Fruit fly (Drosophila melanogaster) whole organism, embryonic: ENCODE data around the gene soti.
A peak's percentile ranks its signal among the peaks of the same experiment; 100 is the strongest.

Experiments
- CG10462 ChIP-seq: fragments of 200-800 bp; sonication (Bioruptor generic); optimal IDR thresholded peaks from 2 replicates; lab custom pipeline; 2016; ENCODE audit warnings: missing biosample characterization, missing genetic modification characterization
- CG11093 ChIP-seq: fragments of 200-800 bp; sonication (Bioruptor generic); IDR thresholded peaks from 3 replicates; pipeline ENCODE4 v1.3.6; 2022; ENCODE audit warnings: missing biosample characterization, missing genetic modification characterization
- CG11695 ChIP-seq: fragments of 200-800 bp; sonication (Bioruptor generic); IDR thresholded peaks from 3 replicates; pipeline ENCODE4 v1.3.6; 2022; ENCODE audit warnings: missing biosample characterization, missing genetic modification characterization
- CG12744 ChIP-seq: fragments of 200-800 bp; sonication (Bioruptor generic); optimal IDR thresholded peaks from 2 replicates; lab custom pipeline; 2016; ENCODE audit warnings: missing biosample characterization, missing genetic modification characterization
- CG12769 ChIP-seq: fragments of 200-800 bp; sonication (Bioruptor generic); optimal IDR thresholded peaks from 2 replicates; lab custom pipeline; 2019; ENCODE audit warnings: missing biosample characterization, mild to moderate bottlenecking, missing genetic modification characterization, moderate library complexity
- CG13775 ChIP-seq: fragments of 200-800 bp; sonication (Bioruptor generic); optimal IDR thresholded peaks from 3 replicates; lab custom pipeline; 2017; ENCODE audit warnings: missing biosample characterization, mild to moderate bottlenecking, missing genetic modification characterization
- CG13894 ChIP-seq: fragments of 200-800 bp; sonication (Bioruptor generic); optimal IDR thresholded peaks from 3 replicates; lab custom pipeline; 2018; ENCODE audit warnings: missing biosample characterization, mild to moderate bottlenecking, missing genetic modification characterization, moderate library complexity
- CG16815 ChIP-seq: fragments of 200-800 bp; sonication (Bioruptor generic); optimal IDR thresholded peaks from 3 replicates; lab custom pipeline; 2017; ENCODE audit warnings: missing biosample characterization, mild to moderate bottlenecking, missing genetic modification characterization
- CG18476 ChIP-seq: fragments of 200-800 bp; sonication (Bioruptor generic); optimal IDR thresholded peaks from 2 replicates; lab custom pipeline; 2016; ENCODE audit warnings: missing biosample characterization, mild to moderate bottlenecking, missing genetic modification characterization
- CG3163 ChIP-seq: fragments of 200-800 bp; sonication (Bioruptor generic); optimal IDR thresholded peaks from 3 replicates; lab custom pipeline; 2016; ENCODE audit warnings: missing biosample characterization, missing genetic modification characterization
- CG32532 ChIP-seq: fragments of 200-800 bp; sonication (Bioruptor generic); IDR thresholded peaks from 2 replicates; pipeline ENCODE4 v1.3.6; 2022; ENCODE audit warnings: missing biosample characterization, missing genetic modification characterization
- CG4282 ChIP-seq: fragments of 200-800 bp; sonication (Bioruptor generic); optimal IDR thresholded peaks from 2 replicates; lab custom pipeline; 2016; ENCODE audit warnings: missing biosample characterization, missing genetic modification characterization
- CG4424 ChIP-seq: fragments of 200-800 bp; sonication (Bioruptor generic); optimal IDR thresholded peaks from 3 replicates; lab custom pipeline; 2016; ENCODE audit warnings: missing biosample characterization, missing genetic modification characterization
- CG6654 ChIP-seq: fragments of 200-800 bp; sonication (Bioruptor generic); optimal IDR thresholded peaks from 2 replicates; lab custom pipeline; 2017; ENCODE audit warnings: missing biosample characterization, mild to moderate bottlenecking, missing genetic modification characterization
- CG6689 ChIP-seq: fragments of 200-800 bp; sonication (Bioruptor generic); IDR thresholded peaks from 2 replicates; pipeline ENCODE4 v1.3.6; 2022; ENCODE audit warnings: missing biosample characterization, missing genetic modification characterization
- CG9437 ChIP-seq: fragments of 200-800 bp; sonication (Bioruptor generic); optimal IDR thresholded peaks from 2 replicates; lab custom pipeline; 2018; ENCODE audit warnings: missing biosample characterization, mild to moderate bottlenecking, missing genetic modification characterization
- CG9817 ChIP-seq: fragments of 200-800 bp; sonication (Bioruptor generic); optimal IDR thresholded peaks from 2 replicates; lab custom pipeline; 2018; ENCODE audit warnings: missing biosample characterization, mild to moderate bottlenecking, missing genetic modification characterization, moderate library complexity
- CrebB ChIP-seq: fragments of 200-800 bp; sonication (Bioruptor generic); optimal IDR thresholded peaks from 3 replicates; lab custom pipeline; 2018; ENCODE audit warnings: missing biosample characterization, mild to moderate bottlenecking, missing genetic modification characterization
- Dad ChIP-seq: fragments of 200-800 bp; sonication (Bioruptor generic); optimal IDR thresholded peaks from 3 replicates; lab custom pipeline; 2016; ENCODE audit warnings: missing biosample characterization, missing genetic modification characterization
- Elba2 ChIP-seq: fragments of 200-800 bp; sonication (Bioruptor generic); optimal IDR thresholded peaks from 3 replicates; lab custom pipeline; 2016; ENCODE audit warnings: missing biosample characterization, missing genetic modification characterization
- Fer1 ChIP-seq: fragments of 200-800 bp; sonication (Bioruptor generic); optimal IDR thresholded peaks from 2 replicates; lab custom pipeline; 2017; ENCODE audit warnings: missing biosample characterization, mild to moderate bottlenecking, missing genetic modification characterization
- Jarid2 ChIP-seq: fragments of 200-800 bp; sonication (Bioruptor generic); optimal IDR thresholded peaks from 3 replicates; lab custom pipeline; 2017; ENCODE audit warnings: mild to moderate bottlenecking, missing biosample characterization, missing genetic modification reagents, missing genetic modification characterization
- Meics ChIP-seq: fragments of 200-800 bp; sonication (Bioruptor generic); optimal IDR thresholded peaks from 2 replicates; lab custom pipeline; 2017; ENCODE audit warnings: missing biosample characterization, mild to moderate bottlenecking, missing genetic modification characterization
- NK7.1 ChIP-seq: fragments of 200-800 bp; sonication (Bioruptor generic); optimal IDR thresholded peaks from 3 replicates; lab custom pipeline; 2016; ENCODE audit warnings: missing biosample characterization, missing genetic modification characterization
- NfI ChIP-seq: fragments of 200-800 bp; sonication (Bioruptor generic); optimal IDR thresholded peaks from 3 replicates; lab custom pipeline; 2018; ENCODE audit warnings: missing biosample characterization, mild to moderate bottlenecking, missing genetic modification characterization, moderate library complexity
- Oli ChIP-seq: fragments of 200-800 bp; sonication (Bioruptor generic); optimal IDR thresholded peaks from 2 replicates; lab custom pipeline; 2018; ENCODE audit warnings: missing biosample characterization, mild to moderate bottlenecking, missing genetic modification characterization, moderate library complexity
- PHDP ChIP-seq: fragments of 200-800 bp; sonication (Bioruptor generic); optimal IDR thresholded peaks from 3 replicates; lab custom pipeline; 2018; ENCODE audit warnings: missing biosample characterization, mild to moderate bottlenecking, missing genetic modification characterization, moderate library complexity
- Side ChIP-seq: fragments of 200-800 bp; sonication (Bioruptor generic); optimal IDR thresholded peaks from 2 replicates; lab custom pipeline; 2016; ENCODE audit warnings: missing biosample characterization, missing genetic modification characterization
- Vsx1 ChIP-seq: fragments of 200-800 bp; sonication (Bioruptor generic); optimal IDR thresholded peaks from 2 replicates; lab custom pipeline; 2017; ENCODE audit warnings: missing biosample characterization, mild to moderate bottlenecking, missing genetic modification characterization, missing genetic modification reagents
- Xrp1 ChIP-seq: fragments of 200-800 bp; sonication (Bioruptor generic); IDR thresholded peaks from 2 replicates; pipeline ENCODE4 v1.3.6; 2022; ENCODE audit warnings: missing biosample characterization, missing genetic modification characterization
- caup ChIP-seq: fragments of 200-800 bp; sonication (Bioruptor generic); optimal IDR thresholded peaks from 3 replicates; lab custom pipeline; 2017; ENCODE audit warnings: missing biosample characterization, mild to moderate bottlenecking, missing genetic modification characterization, moderate library complexity; ENCODE audit not compliant: severe bottlenecking
- croc ChIP-seq: fragments of 200-800 bp; sonication (Bioruptor generic); conservative IDR thresholded peaks from 3 replicates; pipeline ENCODE4 v1.3.6; 2022; ENCODE audit warnings: missing biosample characterization, missing genetic modification characterization
- dpn ChIP-seq, 2 experiments: fragments of 200-800 bp; sonication (Bioruptor generic); optimal IDR thresholded peaks; 3 replicates each; lab custom pipeline; 2016; ENCODE audit warnings: missing biosample characterization in 2 of 2, missing genetic modification characterization in 2 of 2
- exex ChIP-seq: fragments of 200-800 bp; sonication (Bioruptor generic); optimal IDR thresholded peaks from 4 replicates; lab custom pipeline; 2018; ENCODE audit warnings: missing biosample characterization, mild to moderate bottlenecking, missing genetic modification characterization, moderate library complexity
- gt ChIP-seq: fragments of 200-800 bp; sonication (Bioruptor generic); IDR thresholded peaks from 2 replicates; pipeline ENCODE4 v1.3.6; 2022; ENCODE audit warnings: missing biosample characterization, missing genetic modification characterization
- h ChIP-seq: fragments of >200 bp; optimal IDR thresholded peaks from 2 replicates; lab custom pipeline; 2017
- hth ChIP-seq: fragments of >200 bp; optimal IDR thresholded peaks from 2 replicates; lab custom pipeline; 2017; ENCODE audit warnings: inconsistent platforms
- inv ChIP-seq: fragments of 200-800 bp; sonication (Bioruptor generic); IDR thresholded peaks from 2 replicates; pipeline ENCODE4 v1.3.6; 2022; ENCODE audit warnings: missing biosample characterization, missing genetic modification characterization; ENCODE audit not compliant: partially characterized antibody
- lola ChIP-seq, 3 experiments: fragments of >200 bp in 2 of 3; fragments of 200-800 bp in 1 of 3; sonication (Bioruptor generic) in 1 of 3; optimal IDR thresholded peaks; 2 replicates each; lab custom pipeline; 2017 to 2019; ENCODE audit warnings: missing biosample characterization in 3 of 3, missing genetic modification characterization in 3 of 3, mild to moderate bottlenecking in 1 of 3, moderate library complexity in 1 of 3
- mld ChIP-seq: fragments of 200-800 bp; sonication (Bioruptor generic); IDR thresholded peaks from 3 replicates; pipeline ENCODE4 v1.3.6; 2022; ENCODE audit warnings: missing biosample characterization, missing genetic modification characterization; ENCODE audit not compliant: partially characterized antibody
- psq ChIP-seq: fragments of 200-800 bp; sonication (Bioruptor generic); optimal IDR thresholded peaks from 2 replicates; lab custom pipeline; 2017; ENCODE audit warnings: missing biosample characterization, missing genetic modification characterization
- pum ChIP-seq: fragments of 200-800 bp; sonication (Bioruptor generic); optimal IDR thresholded peaks from 2 replicates; lab custom pipeline; 2016; ENCODE audit warnings: missing biosample characterization, missing genetic modification characterization
- sima ChIP-seq: fragments of 200-800 bp; sonication (Bioruptor generic); optimal IDR thresholded peaks from 2 replicates; lab custom pipeline; 2016; ENCODE audit warnings: missing biosample characterization, missing genetic modification characterization
- sqz ChIP-seq: fragments of 200-800 bp; sonication (Bioruptor generic); optimal IDR thresholded peaks from 3 replicates; lab custom pipeline; 2018; ENCODE audit warnings: missing biosample characterization, mild to moderate bottlenecking, missing genetic modification characterization
- sug ChIP-seq: fragments of 200-800 bp; optimal IDR thresholded peaks from 2 replicates; lab custom pipeline; 2019; ENCODE audit warnings: missing biosample characterization, mild to moderate bottlenecking, missing genetic modification characterization, moderate library complexity
- tin ChIP-seq: fragments of 200-800 bp; sonication (Bioruptor generic); optimal IDR thresholded peaks from 3 replicates; lab custom pipeline; 2016; ENCODE audit warnings: missing biosample characterization, missing genetic modification characterization
- tup ChIP-seq: fragments of 200-800 bp; sonication (Bioruptor generic); optimal IDR thresholded peaks from 2 replicates; lab custom pipeline; 2016; ENCODE audit warnings: missing biosample characterization, mild to moderate bottlenecking, missing genetic modification characterization, moderate library complexity
- unpg ChIP-seq: fragments of 200-800 bp; sonication (Bioruptor generic); optimal IDR thresholded peaks from 3 replicates; lab custom pipeline; 2018; ENCODE audit warnings: missing biosample characterization, mild to moderate bottlenecking, missing genetic modification characterization, moderate library complexity
- vfl ChIP-seq: fragments of 200-800 bp; sonication (Bioruptor generic); optimal IDR thresholded peaks from 2 replicates; lab custom pipeline; 2016; ENCODE audit warnings: missing biosample characterization, missing genetic modification characterization

soti gene

dm6 chr3R:14382312-14383046 lies 980 bp upstream of the soti start (continued):
- TF ChIP-seq CG12769 (tag; lab: Kevin White, UChicago) (peak; percentile 50), psq (GFP tag; lab: Kevin White, UChicago) (peak; percentile 53), mld (GFP tag; lab: Robert Waterston, UW) (no peak), CrebB (tag; lab: Kevin White, UChicago) (peak; percentile 18), Side (GFP tag; lab: Kevin White, UChicago) (no peak), caup (peak; percentile 80), PHDP (tag; lab: Kevin White, UChicago) (peak; percentile 89), sima (GFP tag; lab: Kevin White, UChicago) (no peak), Dad (no peak), CG16815 (GFP tag; lab: Kevin White, UChicago) (peak; percentile 55), CG9437 (GFP tag; lab: Kevin White, UChicago) (peak; percentile 74), Vsx1 (GFP tag; lab: Kevin White, UChicago) (peak; percentile 52), sug (tag; lab: Kevin White, UChicago) (peak; percentile 72), CG4424 (GFP tag; lab: Kevin White, UChicago) (peak; percentile 81), Elba2 (GFP tag; lab: Kevin White, UChicago) (no peak), CG18476 (GFP tag; lab: Kevin White, UChicago) (peak; percentile 44), unpg (GFP tag; lab: Kevin White, UChicago) (peak; percentile 83), lola (GFP tag; optimal IDR thresholded peaks at IDR 0.05; lab: Kevin White, UChicago) (peak in 1 of 3 experiments; percentile 81), Meics (GFP tag; lab: Kevin White, UChicago) (peak; percentile 89), dpn (GFP tag; optimal IDR thresholded peaks at IDR 0.05; lab: Kevin White, UChicago) (peak; percentile 11 to 76), pum (GFP tag; lab: Kevin White, UChicago) (no peak), Oli (tag; lab: Kevin White, UChicago) (peak; percentile 83), gt (GFP tag; lab: Robert Waterston, UW) (no peak), CG9817 (tag; lab: Kevin White, UChicago) (peak; percentile 65), tup (GFP tag; lab: Kevin White, UChicago) (no peak), CG3163 (no peak), sqz (GFP tag; lab: Kevin White, UChicago) (peak; percentile 44), CG32532 (GFP tag; lab: Robert Waterston, UW) (peak; percentile 73), hth (no peak), Fer1 (GFP tag; lab: Kevin White, UChicago) (peak; percentile 92), h (lab: Kevin White, UChicago) (no peak), CG12744 (GFP tag; lab: Kevin White, UChicago) (no peak), NfI (peak; percentile 75), exex (tag; lab: Kevin White, UChicago) (peak; percentile 45), vfl (GFP tag; lab: Kevin White, UChicago) (no peak), CG11695 (peak; percentile 86), Xrp1 (GFP tag; lab: Robert Waterston, UW) (peak; percentile 82), CG13775 (GFP tag; lab: Kevin White, UChicago) (peak; percentile 77), CG10462 (peak; percentile 41), tin (GFP tag; lab: Kevin White, UChicago) (peak; percentile 73), NK7.1 (GFP tag; lab: Kevin White, UChicago) (no peak), CG6689 (GFP tag; lab: Robert Waterston, UW) (peak; percentile 80), Jarid2 (GFP tag; lab: Kevin White, UChicago) (peak; percentile 53), CG13894 (tag; lab: Kevin White, UChicago) (peak; percentile 56), CG4282 (GFP tag; lab: Kevin White, UChicago) (no peak), inv (GFP tag; lab: Robert Waterston, UW) (no peak), CG6654 (GFP tag; lab: Kevin White, UChicago) (peak; percentile 23), CG11093 (GFP tag; lab: Robert Waterston, UW) (0 out of 3 replicates have a peak, but pooled peaks have one; percentile 28), croc (GFP tag; lab: Robert Waterston, UW) (peak; percentile 62)
